Fruit fly (Drosophila melanogaster) whole organism, embryonic: Measurements from ENCODE around the gene Tomosyn.

Experiments
- CG10959 ChIP-seq: fragments of 200-800 bp; sonication (Bioruptor generic); IDR thresholded peaks from 2 replicates; pipeline ENCODE4 v1.3.6; 2022; ENCODE audit warnings: missing biosample characterization, missing genetic modification characterization
- CG11085 ChIP-seq: fragments of 200-800 bp; sonication (Bioruptor generic); IDR thresholded peaks from 2 replicates; pipeline ENCODE4 v1.3.6; 2022; ENCODE audit warnings: missing biosample characterization, missing genetic modification characterization
- CG11695 ChIP-seq: fragments of 200-800 bp; sonication (Bioruptor generic); IDR thresholded peaks from 3 replicates; pipeline ENCODE4 v1.3.6; 2022; ENCODE audit warnings: missing biosample characterization, missing genetic modification characterization
- CG17328 ChIP-seq: fragments of 200-800 bp; sonication (Bioruptor generic); IDR thresholded peaks from 2 replicates; pipeline ENCODE4 v1.3.6; 2022; ENCODE audit warnings: missing biosample characterization, missing genetic modification characterization
- CG18476 ChIP-seq: fragments of 200-800 bp; sonication (Bioruptor generic); optimal IDR thresholded peaks from 2 replicates; lab custom pipeline; 2016; ENCODE audit warnings: missing biosample characterization, mild to moderate bottlenecking, missing genetic modification characterization
- CG2120 ChIP-seq: fragments of 200-800 bp; sonication (Bioruptor generic); optimal IDR thresholded peaks from 3 replicates; lab custom pipeline; 2016; ENCODE audit warnings: missing biosample characterization, missing genetic modification characterization
- CG30020 ChIP-seq: fragments of 200-800 bp; optimal IDR thresholded peaks from 2 replicates; lab custom pipeline; 2019; ENCODE audit warnings: missing biosample characterization, mild to moderate bottlenecking, missing genetic modification characterization, moderate library complexity
- CG3281 ChIP-seq: fragments of 200-800 bp; sonication (Bioruptor generic); optimal IDR thresholded peaks from 3 replicates; lab custom pipeline; 2017; ENCODE audit warnings: missing biosample characterization, mild to moderate bottlenecking, missing genetic modification characterization
- CG34224 ChIP-seq: fragments of 200-800 bp; sonication (Bioruptor generic); IDR thresholded peaks from 3 replicates; pipeline ENCODE4 v1.3.6; 2022; ENCODE audit warnings: missing biosample characterization, missing genetic modification characterization; ENCODE audit not compliant: partially characterized antibody
- CG3847 ChIP-seq: fragments of 200-800 bp; sonication (Bioruptor generic); IDR thresholded peaks from 2 replicates; pipeline ENCODE4 v1.3.6; 2022; ENCODE audit warnings: missing biosample characterization, missing genetic modification characterization
- CG4282 ChIP-seq: fragments of 200-800 bp; sonication (Bioruptor generic); optimal IDR thresholded peaks from 2 replicates; lab custom pipeline; 2016; ENCODE audit warnings: missing biosample characterization, missing genetic modification characterization
- CG6272 ChIP-seq: fragments of 200-800 bp; sonication (Bioruptor generic); IDR thresholded peaks from 2 replicates; pipeline ENCODE4 v1.3.6; 2022; ENCODE audit warnings: missing biosample characterization, missing genetic modification characterization
- CG7745 ChIP-seq: fragments of 200-800 bp; sonication (Bioruptor generic); optimal IDR thresholded peaks from 2 replicates; lab custom pipeline; 2018; ENCODE audit warnings: missing biosample characterization, mild to moderate bottlenecking, missing genetic modification characterization, moderate library complexity
- CG7987 ChIP-seq: fragments of 200-800 bp; sonication (Bioruptor generic); optimal IDR thresholded peaks from 2 replicates; lab custom pipeline; 2018; ENCODE audit warnings: missing biosample characterization, mild to moderate bottlenecking, missing genetic modification characterization, moderate library complexity
- CG8359 ChIP-seq: fragments of 200-800 bp; sonication (Bioruptor generic); optimal IDR thresholded peaks from 2 replicates; lab custom pipeline; 2017; ENCODE audit warnings: missing biosample characterization, mild to moderate bottlenecking, missing genetic modification characterization, borderline replicate concordance
- CG8944 ChIP-seq: fragments of 200-800 bp; sonication (Bioruptor generic); optimal IDR thresholded peaks from 3 replicates; lab custom pipeline; 2016; ENCODE audit warnings: missing biosample characterization, missing genetic modification characterization
- CG9437 ChIP-seq: fragments of 200-800 bp; sonication (Bioruptor generic); optimal IDR thresholded peaks from 2 replicates; lab custom pipeline; 2018; ENCODE audit warnings: missing biosample characterization, mild to moderate bottlenecking, missing genetic modification characterization
- CkIIα-i1 ChIP-seq: fragments of 200-800 bp; sonication (Bioruptor generic); IDR thresholded peaks from 2 replicates; pipeline ENCODE4 v1.3.6; 2022; ENCODE audit warnings: missing biosample characterization, missing genetic modification characterization
- Dip2 ChIP-seq: fragments of 200-800 bp; sonication (Bioruptor generic); IDR thresholded peaks from 2 replicates; pipeline ENCODE4 v1.3.6; 2022; ENCODE audit warnings: missing biosample characterization, missing genetic modification characterization
- Dref ChIP-seq: fragments of 200-800 bp; sonication (Bioruptor generic); IDR thresholded peaks from 2 replicates; pipeline ENCODE4 v1.3.6; 2022; ENCODE audit warnings: missing biosample characterization, missing genetic modification characterization
- E2f1 ChIP-seq: fragments of 200-800 bp; sonication (Bioruptor generic); IDR thresholded peaks from 2 replicates; pipeline ENCODE4 v1.3.6; 2022; ENCODE audit warnings: missing biosample characterization, missing genetic modification characterization
- Ets97D ChIP-seq: fragments of 200-800 bp; sonication (Bioruptor generic); optimal IDR thresholded peaks from 3 replicates; lab custom pipeline; 2016; ENCODE audit warnings: missing biosample characterization, missing genetic modification characterization
- HLH3B ChIP-seq: fragments of 200-800 bp; sonication (Bioruptor generic); IDR thresholded peaks from 2 replicates; pipeline ENCODE4 v1.3.6; 2022; ENCODE audit warnings: missing biosample characterization, missing genetic modification characterization
- Hr3 ChIP-seq: fragments of 200-800 bp; sonication (Bioruptor generic); optimal IDR thresholded peaks from 3 replicates; lab custom pipeline; 2016; ENCODE audit warnings: missing biosample characterization, missing genetic modification characterization
- Mes4 ChIP-seq: fragments of 200-800 bp; sonication (Bioruptor generic); optimal IDR thresholded peaks from 2 replicates; lab custom pipeline; 2016; ENCODE audit warnings: missing biosample characterization, missing genetic modification characterization
- Ptx1 ChIP-seq: fragments of 200-800 bp; sonication (Bioruptor generic); IDR thresholded peaks from 2 replicates; pipeline ENCODE4 v1.3.6; 2022; ENCODE audit warnings: missing biosample characterization, missing genetic modification characterization
- Rfx ChIP-seq: fragments of 200-800 bp; sonication (Bioruptor generic); IDR thresholded peaks from 2 replicates; pipeline ENCODE4 v1.3.6; 2022; ENCODE audit warnings: missing biosample characterization, missing genetic modification characterization
- Sin3A ChIP-seq: fragments of >200 bp; optimal IDR thresholded peaks from 2 replicates; lab custom pipeline; 2018
- Sry-δ ChIP-seq: fragments of 200-800 bp; sonication (Bioruptor generic); optimal IDR thresholded peaks from 2 replicates; lab custom pipeline; 2016; ENCODE audit warnings: missing biosample characterization, missing genetic modification characterization
- al ChIP-seq: fragments of 200-800 bp; sonication (Bioruptor generic); IDR thresholded peaks from 2 replicates; pipeline ENCODE4 v1.3.6; 2022; ENCODE audit warnings: missing biosample characterization, missing genetic modification characterization
- ase ChIP-seq: fragments of 200-800 bp; sonication (Bioruptor generic); IDR thresholded peaks from 3 replicates; pipeline ENCODE4 v1.3.6; 2022; ENCODE audit warnings: missing biosample characterization, missing genetic modification characterization
- ash1 ChIP-seq: fragments of 200-800 bp; sonication (Bioruptor generic); optimal IDR thresholded peaks from 2 replicates; lab custom pipeline; 2018; ENCODE audit warnings: missing biosample characterization, mild to moderate bottlenecking, missing genetic modification characterization
- bbx ChIP-seq: fragments of 200-800 bp; sonication (Bioruptor generic); IDR thresholded peaks from 2 replicates; pipeline ENCODE4 v1.3.6; 2022; ENCODE audit warnings: missing biosample characterization, missing genetic modification characterization; ENCODE audit not compliant: partially characterized antibody
- crc ChIP-seq: fragments of 200-800 bp; sonication (Bioruptor generic); optimal IDR thresholded peaks from 2 replicates; lab custom pipeline; 2016; ENCODE audit warnings: missing biosample characterization, missing genetic modification characterization
- disco-r ChIP-seq: fragments of 200-800 bp; sonication (Bioruptor generic); optimal IDR thresholded peaks from 2 replicates; lab custom pipeline; 2016; ENCODE audit warnings: missing biosample characterization, missing genetic modification characterization
- dpn ChIP-seq, 2 experiments: fragments of 200-800 bp; sonication (Bioruptor generic); optimal IDR thresholded peaks; 3 replicates each; lab custom pipeline; 2016; ENCODE audit warnings: missing biosample characterization in 2 of 2, missing genetic modification characterization in 2 of 2
- eve ChIP-seq, 2 experiments: fragments of >200 bp; optimal IDR thresholded peaks; 2 replicates each; lab custom pipeline; 2017; ENCODE audit warnings: missing biosample characterization in 2 of 2, missing genetic modification characterization in 2 of 2
- fd64A ChIP-seq: fragments of 200-800 bp; sonication (Bioruptor generic); optimal IDR thresholded peaks from 3 replicates; lab custom pipeline; 2018; ENCODE audit warnings: missing biosample characterization, mild to moderate bottlenecking, missing genetic modification characterization
- gce ChIP-seq: fragments of 200-800 bp; sonication (Bioruptor generic); IDR thresholded peaks from 3 replicates; pipeline ENCODE4 v1.3.6; 2022; ENCODE audit warnings: missing biosample characterization, missing genetic modification characterization
- gfzf ChIP-seq: fragments of 200-800 bp; sonication (Bioruptor generic); optimal IDR thresholded peaks from 2 replicates; lab custom pipeline; 2016; ENCODE audit warnings: missing biosample characterization, mild to moderate bottlenecking, missing genetic modification characterization, moderate library complexity
- grn ChIP-seq: fragments of 200-800 bp; sonication (Bioruptor generic); optimal IDR thresholded peaks from 3 replicates; lab custom pipeline; 2017; ENCODE audit warnings: missing biosample characterization, missing genetic modification characterization
- her ChIP-seq: fragments of 200-800 bp; sonication (Bioruptor generic); optimal IDR thresholded peaks from 2 replicates; lab custom pipeline; 2016; ENCODE audit warnings: missing biosample characterization, missing genetic modification characterization
- lab ChIP-seq: fragments of 200-800 bp; sonication (Bioruptor generic); optimal IDR thresholded peaks from 3 replicates; lab custom pipeline; 2017; ENCODE audit warnings: missing biosample characterization, missing genetic modification characterization, mild to moderate bottlenecking, moderate library complexity, missing genetic modification reagents
- lola ChIP-seq, 3 experiments: fragments of >200 bp in 2 of 3; fragments of 200-800 bp in 1 of 3; sonication (Bioruptor generic) in 1 of 3; optimal IDR thresholded peaks; 2 replicates each; lab custom pipeline; 2017 to 2019; ENCODE audit warnings: missing biosample characterization in 3 of 3, missing genetic modification characterization in 3 of 3, mild to moderate bottlenecking in 1 of 3, moderate library complexity in 1 of 3
- scrt ChIP-seq: fragments of 200-800 bp; sonication (Bioruptor generic); optimal IDR thresholded peaks from 2 replicates; lab custom pipeline; 2018; ENCODE audit warnings: missing biosample characterization, mild to moderate bottlenecking, missing genetic modification characterization, moderate library complexity
- shn ChIP-seq: fragments of 200-800 bp; sonication (Bioruptor generic); optimal IDR thresholded peaks from 3 replicates; lab custom pipeline; 2016; ENCODE audit warnings: missing biosample characterization, missing genetic modification characterization
- sisA ChIP-seq: fragments of 200-800 bp; sonication (Bioruptor generic); IDR thresholded peaks from 2 replicates; pipeline ENCODE4 v1.3.6; 2022; ENCODE audit warnings: missing biosample characterization, missing genetic modification characterization
- tin ChIP-seq: fragments of 200-800 bp; sonication (Bioruptor generic); optimal IDR thresholded peaks from 3 replicates; lab custom pipeline; 2016; ENCODE audit warnings: missing biosample characterization, missing genetic modification characterization
- tup ChIP-seq: fragments of 200-800 bp; sonication (Bioruptor generic); optimal IDR thresholded peaks from 2 replicates; lab custom pipeline; 2016; ENCODE audit warnings: missing biosample characterization, mild to moderate bottlenecking, missing genetic modification characterization, moderate library complexity
- unc-4 ChIP-seq: fragments of 200-800 bp; sonication (Bioruptor generic); IDR thresholded peaks from 2 replicates; pipeline ENCODE4 v1.3.6; 2022; ENCODE audit warnings: missing biosample characterization, missing genetic modification characterization; ENCODE audit not compliant: partially characterized antibody
- z ChIP-seq: fragments of 200-800 bp; sonication (Bioruptor generic); IDR thresholded peaks from 3 replicates; pipeline ENCODE4 v1.3.6; 2022; ENCODE audit warnings: missing biosample characterization, missing genetic modification characterization
- zf30C ChIP-seq: fragments of 200-800 bp; sonication (Bioruptor generic); optimal IDR thresholded peaks from 3 replicates; lab custom pipeline; 2018; ENCODE audit warnings: missing biosample characterization, mild to moderate bottlenecking, missing genetic modification characterization

Tomosyn gene

DNA sequence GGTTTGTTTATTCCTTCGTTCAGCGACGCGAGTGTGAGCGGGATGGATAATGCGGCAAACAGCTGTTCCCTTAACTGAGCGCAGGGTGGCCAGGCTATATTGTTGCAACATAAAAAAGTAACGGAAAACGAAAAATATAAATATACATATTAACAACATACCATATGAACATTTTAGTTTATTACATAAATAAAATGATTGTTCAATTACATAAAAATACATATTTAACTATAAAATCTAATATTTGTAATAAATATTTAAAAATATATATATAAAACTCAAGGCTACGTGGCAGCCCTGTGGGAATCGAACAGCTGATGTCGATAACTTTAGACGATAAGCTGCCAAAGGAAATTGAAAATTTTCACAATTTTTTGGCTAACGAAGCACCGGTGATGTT is 1.8 kb upstream of the Tomosyn start, which contains the start of the genes Aven and CG2540 (continued):
- peak; percentile 54; the same call in 1 of the 2 replicates for TF ChIP-seq sisA (GFP tag; lab: Robert Waterston, UW)
- peak; percentile 29 for TF ChIP-seq CG18476 (GFP tag; lab: Kevin White, UChicago)
- TF ChIP-seq her: no peak
- no peak for TF ChIP-seq z (GFP tag; lab: Robert Waterston, UW)
- peak; percentile 32; the same call in 1 of the 2 replicates for TF ChIP-seq CG6272 (GFP tag; lab: Robert Waterston, UW)
- TF ChIP-seq CG4282: no peak
- peak; percentile 74 for TF ChIP-seq CG11085 (GFP tag; lab: Robert Waterston, UW)
- TF ChIP-seq CG8944: no peak
- no peak for TF ChIP-seq gce (GFP tag; lab: Robert Waterston, UW)
- peak in 1 of 3 experiments; percentile 86 for TF ChIP-seq lola (GFP tag; optimal IDR thresholded peaks at IDR 0.05; lab: Kevin White, UChicago)
- TF ChIP-seq Hr3: peak; percentile 78
- TF ChIP-seq Ets97D: no peak
- TF ChIP-seq CG2120 (GFP tag; lab: Kevin White, UChicago): peak; percentile 56
- no peak for TF ChIP-seq fd64A (GFP tag; lab: Kevin White, UChicago)
- TF ChIP-seq eve (GFP tag; optimal IDR thresholded peaks at IDR 0.05; lab: Kevin White, UChicago): no peak
- peak; percentile 44 for TF ChIP-seq CG8359 (GFP tag; lab: Kevin White, UChicago)
- peak; percentile 69 for TF ChIP-seq E2f1 (GFP tag; lab: Robert Waterston, UW)
- no peak for TF ChIP-seq disco-r (GFP tag; lab: Kevin White, UChicago)
- TF ChIP-seq shn (GFP tag; lab: Kevin White, UChicago): no peak
- TF ChIP-seq grn: no peak
- peak; percentile 31; the same call in 1 of the 2 replicates for TF ChIP-seq CG10959 (GFP tag; lab: Robert Waterston, UW)
- no peak for TF ChIP-seq bbx
- TF ChIP-seq CG17328 (GFP tag; lab: Robert Waterston, UW): peak; percentile 47; the same call in 1 of the 2 replicates
- TF ChIP-seq Sin3A: no peak
- TF ChIP-seq gfzf (GFP tag; lab: Kevin White, UChicago): no peak
- TF ChIP-seq Mes4 (GFP tag; lab: Kevin White, UChicago): no peak
- TF ChIP-seq crc: no peak
- TF ChIP-seq ase (GFP tag; lab: Robert Waterston, UW): no peak
- peak; percentile 40; the same call in 1 of the 2 replicates for TF ChIP-seq unc-4 (GFP tag; lab: Robert Waterston, UW)
- TF ChIP-seq CG7987 (GFP tag; lab: Kevin White, UChicago): peak; percentile 26
- TF ChIP-seq CkIIα-i1 (GFP tag; lab: Robert Waterston, UW): no peak
- no peak for TF ChIP-seq CG34224 (GFP tag; lab: Robert Waterston, UW)
- TF ChIP-seq Ptx1 (GFP tag; lab: Robert Waterston, UW): peak; percentile 78
- TF ChIP-seq al (GFP tag; lab: Robert Waterston, UW): peak; percentile 58; the same call in 1 of the 2 replicates
- no peak for TF ChIP-seq CG7745 (tag; lab: Kevin White, UChicago)
- TF ChIP-seq Dref (GFP tag; lab: Robert Waterston, UW): peak; percentile 50
- peak; percentile 76 for TF ChIP-seq tin (GFP tag; lab: Kevin White, UChicago)
- TF ChIP-seq scrt (GFP tag; lab: Kevin White, UChicago): peak; percentile 78
- TF ChIP-seq CG3847 (GFP tag; lab: Robert Waterston, UW): peak; percentile 86
- peak; percentile 70 for TF ChIP-seq CG9437 (GFP tag; lab: Kevin White, UChicago)
- no peak for TF ChIP-seq Dip2 (GFP tag; lab: Robert Waterston, UW)
- TF ChIP-seq Sry-δ (GFP tag; lab: Kevin White, UChicago): no peak
- peak; percentile 45 for TF ChIP-seq HLH3B
- peak in 1 of 2 experiments; percentile 80 for TF ChIP-seq dpn (GFP tag; optimal IDR thresholded peaks at IDR 0.05; lab: Kevin White, UChicago)
- peak; percentile 91 for TF ChIP-seq lab (GFP tag; lab: Kevin White, UChicago)
- no peak for TF ChIP-seq zf30C (GFP tag; lab: Kevin White, UChicago)
- TF ChIP-seq CG11695: peak; percentile 79
- TF ChIP-seq tup (GFP tag; lab: Kevin White, UChicago): peak; percentile 5
- TF ChIP-seq CG30020 (tag; lab: Kevin White, UChicago): peak; percentile 71
- TF ChIP-seq Rfx: peak; percentile 60; the same call in 1 of the 2 replicates
- no peak for TF ChIP-seq ash1 (GFP tag; lab: Kevin White, UChicago)
- TF ChIP-seq CG3281: peak; percentile 90
